Fruit fly (Drosophila melanogaster) whole organism, embryonic: Measurements from ENCODE around the gene Inx5.

Experiments
- Antp ChIP-seq: fragments of 200-800 bp; sonication (Bioruptor generic); optimal IDR thresholded peaks from 3 replicates; lab custom pipeline; 2016; ENCODE audit warnings: missing biosample characterization, missing genetic modification characterization
- Blimp-1 ChIP-seq: fragments of 200-800 bp; sonication (Bioruptor generic); optimal IDR thresholded peaks from 3 replicates; lab custom pipeline; 2018; ENCODE audit warnings: missing biosample characterization, missing genetic modification characterization, mild to moderate bottlenecking, moderate library complexity, missing genetic modification reagents
- CG1024 ChIP-seq: fragments of 200-800 bp; sonication (Bioruptor generic); IDR thresholded peaks from 2 replicates; pipeline ENCODE4 v1.3.6; 2022; ENCODE audit warnings: missing biosample characterization, missing genetic modification characterization
- CG10267 ChIP-seq: fragments of 200-800 bp; sonication (Bioruptor generic); optimal IDR thresholded peaks from 2 replicates; lab custom pipeline; 2018; ENCODE audit warnings: missing biosample characterization, mild to moderate bottlenecking, missing genetic modification characterization, moderate library complexity
- CG10565 ChIP-seq: fragments of 200-800 bp; sonication (Bioruptor generic); optimal IDR thresholded peaks from 3 replicates; lab custom pipeline; 2016; ENCODE audit warnings: missing biosample characterization, mild to moderate bottlenecking, missing genetic modification characterization
- CG11696 ChIP-seq: fragments of 200-800 bp; sonication (Bioruptor generic); IDR thresholded peaks from 2 replicates; pipeline ENCODE4 v1.3.6; 2022; ENCODE audit warnings: missing biosample characterization, missing genetic modification characterization
- CG13424 ChIP-seq: fragments of 200-800 bp; sonication (Bioruptor generic); optimal IDR thresholded peaks from 2 replicates; lab custom pipeline; 2019; ENCODE audit warnings: missing biosample characterization, mild to moderate bottlenecking, missing genetic modification characterization, moderate library complexity
- CG14441 ChIP-seq: fragments of 200-800 bp; sonication (Bioruptor generic); IDR thresholded peaks from 2 replicates; pipeline ENCODE4 v1.3.6; 2022; ENCODE audit warnings: missing biosample characterization, missing genetic modification characterization
- CG15011 ChIP-seq: fragments of 200-800 bp; sonication (Bioruptor generic); optimal IDR thresholded peaks from 3 replicates; lab custom pipeline; 2018; ENCODE audit warnings: missing biosample characterization, mild to moderate bottlenecking, missing genetic modification characterization
- CG15073 ChIP-seq: fragments of 200-800 bp; sonication (Bioruptor generic); optimal IDR thresholded peaks from 2 replicates; lab custom pipeline; 2016; ENCODE audit warnings: missing biosample characterization, missing genetic modification characterization
- CG15514 ChIP-seq: fragments of 200-800 bp; sonication (Bioruptor generic); optimal IDR thresholded peaks from 3 replicates; lab custom pipeline; 2017; ENCODE audit warnings: missing biosample characterization, missing genetic modification characterization, mild to moderate bottlenecking, moderate library complexity, missing genetic modification reagents
- CG15601 ChIP-seq: fragments of 200-800 bp; sonication (Bioruptor generic); optimal IDR thresholded peaks from 3 replicates; lab custom pipeline; 2019; ENCODE audit warnings: missing biosample characterization, mild to moderate bottlenecking, missing genetic modification characterization, moderate library complexity
- CG17912 ChIP-seq: fragments of 200-800 bp; sonication (Bioruptor generic); optimal IDR thresholded peaks from 2 replicates; lab custom pipeline; 2018; ENCODE audit warnings: missing biosample characterization, mild to moderate bottlenecking, missing genetic modification characterization
- CG2678 ChIP-seq: fragments of 200-800 bp; sonication (Bioruptor generic); optimal IDR thresholded peaks from 3 replicates; lab custom pipeline; 2019; ENCODE audit warnings: missing biosample characterization, mild to moderate bottlenecking, missing genetic modification characterization, moderate library complexity
- CG31365 ChIP-seq: fragments of 200-800 bp; sonication (Bioruptor generic); optimal IDR thresholded peaks from 2 replicates; lab custom pipeline; 2018; ENCODE audit warnings: missing biosample characterization, mild to moderate bottlenecking, missing genetic modification characterization
- CG31388 ChIP-seq: fragments of 200-800 bp; sonication (Bioruptor generic); optimal IDR thresholded peaks from 2 replicates; lab custom pipeline; 2016; ENCODE audit warnings: missing biosample characterization, missing genetic modification characterization
- CG3163 ChIP-seq: fragments of 200-800 bp; sonication (Bioruptor generic); optimal IDR thresholded peaks from 3 replicates; lab custom pipeline; 2016; ENCODE audit warnings: missing biosample characterization, missing genetic modification characterization
- CG4424 ChIP-seq: fragments of 200-800 bp; sonication (Bioruptor generic); optimal IDR thresholded peaks from 3 replicates; lab custom pipeline; 2016; ENCODE audit warnings: missing biosample characterization, missing genetic modification characterization
- CG6689 ChIP-seq: fragments of 200-800 bp; sonication (Bioruptor generic); IDR thresholded peaks from 2 replicates; pipeline ENCODE4 v1.3.6; 2022; ENCODE audit warnings: missing biosample characterization, missing genetic modification characterization
- CG8089 ChIP-seq: fragments of 200-800 bp; sonication (Bioruptor generic); optimal IDR thresholded peaks from 3 replicates; lab custom pipeline; 2016; ENCODE audit warnings: missing biosample characterization, missing genetic modification characterization
- Chrac-16 ChIP-seq: fragments of 200-800 bp; sonication (Bioruptor generic); optimal IDR thresholded peaks from 3 replicates; lab custom pipeline; 2016; ENCODE audit warnings: missing biosample characterization, missing genetic modification characterization
- ERR ChIP-seq: fragments of 200-800 bp; sonication (Bioruptor generic); optimal IDR thresholded peaks from 2 replicates; lab custom pipeline; 2016; ENCODE audit warnings: missing biosample characterization, missing genetic modification characterization
- Eip74EF ChIP-seq, 2 experiments: fragments of 200-800 bp in 1 of 2; fragments of >200 bp in 1 of 2; sonication (Bioruptor generic) in 1 of 2; optimal IDR thresholded peaks; 2 replicates each; lab custom pipeline; 2017 to 2019; ENCODE audit warnings: missing biosample characterization in 2 of 2, missing genetic modification characterization in 2 of 2, mild to moderate bottlenecking in 1 of 2, moderate library complexity in 1 of 2
- Fer2 ChIP-seq: fragments of 200-800 bp; sonication (Bioruptor generic); optimal IDR thresholded peaks from 2 replicates; lab custom pipeline; 2018; ENCODE audit warnings: missing biosample characterization, mild to moderate bottlenecking, missing genetic modification characterization, moderate library complexity
- HLH4C ChIP-seq: fragments of 200-800 bp; sonication (Bioruptor generic); IDR thresholded peaks from 3 replicates; pipeline ENCODE4 v1.3.6; 2022; ENCODE audit warnings: missing biosample characterization, missing genetic modification characterization; ENCODE audit not compliant: partially characterized antibody
- Mad ChIP-seq: fragments of 200-800 bp; sonication (Bioruptor generic); optimal IDR thresholded peaks from 2 replicates; lab custom pipeline; 2016; ENCODE audit warnings: missing biosample characterization, missing genetic modification characterization
- NC2α ChIP-seq: fragments of 200-800 bp; sonication (Bioruptor generic); optimal IDR thresholded peaks from 2 replicates; lab custom pipeline; 2016; ENCODE audit warnings: missing biosample characterization, missing genetic modification characterization
- PHDP ChIP-seq: fragments of 200-800 bp; sonication (Bioruptor generic); optimal IDR thresholded peaks from 3 replicates; lab custom pipeline; 2018; ENCODE audit warnings: missing biosample characterization, mild to moderate bottlenecking, missing genetic modification characterization, moderate library complexity
- Ssrp ChIP-seq: fragments of 200-800 bp; sonication (Bioruptor generic); optimal IDR thresholded peaks from 2 replicates; lab custom pipeline; 2018; ENCODE audit warnings: missing biosample characterization, mild to moderate bottlenecking, missing genetic modification characterization, moderate library complexity
- Tbp ChIP-seq: fragments of >200 bp; optimal IDR thresholded peaks from 2 replicates; lab custom pipeline; 2018; ENCODE audit warnings: missing biosample characterization, missing genetic modification characterization
- Trl ChIP-seq, 3 experiments: fragments of >200 bp in 2 of 3; fragments of 200-800 bp in 1 of 3; sonication (Bioruptor generic) in 1 of 3; optimal IDR thresholded peaks; 2 replicates in 1 of 3; 3 replicates in 2 of 3; lab custom pipeline; 2016 to 2017; ENCODE audit warnings: missing biosample characterization in 1 of 3, missing genetic modification characterization in 1 of 3
- Xrp1 ChIP-seq: fragments of 200-800 bp; sonication (Bioruptor generic); IDR thresholded peaks from 2 replicates; pipeline ENCODE4 v1.3.6; 2022; ENCODE audit warnings: missing biosample characterization, missing genetic modification characterization
- chn ChIP-seq: fragments of 200-800 bp; sonication (Bioruptor generic); optimal IDR thresholded peaks from 2 replicates; lab custom pipeline; 2016; ENCODE audit warnings: missing biosample characterization, missing genetic modification characterization
- da ChIP-seq: fragments of 200-800 bp; sonication (Bioruptor generic); optimal IDR thresholded peaks from 2 replicates; lab custom pipeline; 2016; ENCODE audit warnings: missing biosample characterization, missing genetic modification characterization
- dm ChIP-seq: fragments of 200-800 bp; sonication (Bioruptor generic); optimal IDR thresholded peaks from 3 replicates; lab custom pipeline; 2016; ENCODE audit warnings: missing biosample characterization, missing genetic modification characterization
- dmrt99B ChIP-seq: fragments of 200-800 bp; sonication (Bioruptor generic); optimal IDR thresholded peaks from 2 replicates; lab custom pipeline; 2018; ENCODE audit warnings: missing biosample characterization, mild to moderate bottlenecking, missing genetic modification characterization, moderate library complexity
- fd102C ChIP-seq: fragments of 200-800 bp; sonication (Bioruptor generic); optimal IDR thresholded peaks from 2 replicates; lab custom pipeline; 2018; ENCODE audit warnings: missing biosample characterization, mild to moderate bottlenecking, missing genetic modification characterization, moderate library complexity
- fd3F ChIP-seq: fragments of 200-800 bp; sonication (Bioruptor generic); optimal IDR thresholded peaks from 2 replicates; lab custom pipeline; 2018; ENCODE audit warnings: missing biosample characterization, mild to moderate bottlenecking, missing genetic modification characterization, moderate library complexity
- gsb ChIP-seq: fragments of 200-800 bp; sonication (Bioruptor generic); IDR thresholded peaks from 2 replicates; pipeline ENCODE4 v1.3.6; 2022; ENCODE audit warnings: missing biosample characterization, missing genetic modification characterization
- ind ChIP-seq: fragments of 200-800 bp; sonication (Bioruptor generic); optimal IDR thresholded peaks from 3 replicates; lab custom pipeline; 2016; ENCODE audit warnings: missing biosample characterization, missing genetic modification characterization
- lov ChIP-seq, 2 experiments: fragments of 200-800 bp in 1 of 2; fragments of >200 bp in 1 of 2; sonication (Bioruptor generic) in 1 of 2; IDR thresholded peaks in 1 of 2; optimal IDR thresholded peaks in 1 of 2; 2 replicates in 1 of 2; 3 replicates in 1 of 2; pipeline versions ENCODE4 v1.3.6 to Lab custom; 2017 to 2022; ENCODE audit warnings: missing biosample characterization in 1 of 2, missing genetic modification characterization in 1 of 2
- nmo ChIP-seq: fragments of 200-800 bp; sonication (Bioruptor generic); optimal IDR thresholded peaks from 2 replicates; lab custom pipeline; 2018; ENCODE audit warnings: missing biosample characterization, mild to moderate bottlenecking, missing genetic modification characterization, moderate library complexity
- pum ChIP-seq: fragments of 200-800 bp; sonication (Bioruptor generic); optimal IDR thresholded peaks from 2 replicates; lab custom pipeline; 2016; ENCODE audit warnings: missing biosample characterization, missing genetic modification characterization
- row ChIP-seq: fragments of 200-800 bp; sonication (Bioruptor generic); IDR thresholded peaks from 3 replicates; pipeline ENCODE4 v1.3.6; 2022; ENCODE audit warnings: missing biosample characterization, missing genetic modification characterization
- sens ChIP-seq: fragments of 200-800 bp; sonication (Bioruptor generic); peaks from one replicate; lab custom pipeline; 2016; ENCODE audit warnings: missing biosample characterization, missing genetic modification characterization
- sna ChIP-seq: fragments of 200-800 bp; sonication (Bioruptor generic); IDR thresholded peaks from 2 replicates; pipeline ENCODE4 v1.3.6; 2022; ENCODE audit warnings: missing biosample characterization, missing genetic modification characterization; ENCODE audit not compliant: partially characterized antibody
- sqz ChIP-seq: fragments of 200-800 bp; sonication (Bioruptor generic); optimal IDR thresholded peaks from 3 replicates; lab custom pipeline; 2018; ENCODE audit warnings: missing biosample characterization, mild to moderate bottlenecking, missing genetic modification characterization
- sug ChIP-seq: fragments of 200-800 bp; optimal IDR thresholded peaks from 2 replicates; lab custom pipeline; 2019; ENCODE audit warnings: missing biosample characterization, mild to moderate bottlenecking, missing genetic modification characterization, moderate library complexity
- tll ChIP-seq, 2 experiments: fragments of 200-800 bp in 1 of 2; fragments of >200 bp in 1 of 2; sonication (Bioruptor generic) in 1 of 2; optimal IDR thresholded peaks; 2 replicates each; lab custom pipeline; 2017 to 2019; ENCODE audit warnings: missing biosample characterization in 2 of 2, missing genetic modification characterization in 2 of 2, mild to moderate bottlenecking in 1 of 2, moderate library complexity in 1 of 2
- zfh1 ChIP-seq: fragments of 200-800 bp; sonication (Bioruptor generic); IDR thresholded peaks from 3 replicates; pipeline ENCODE4 v1.3.6; 2022; ENCODE audit warnings: missing biosample characterization, missing genetic modification characterization

Gene Inx5

DNA sequence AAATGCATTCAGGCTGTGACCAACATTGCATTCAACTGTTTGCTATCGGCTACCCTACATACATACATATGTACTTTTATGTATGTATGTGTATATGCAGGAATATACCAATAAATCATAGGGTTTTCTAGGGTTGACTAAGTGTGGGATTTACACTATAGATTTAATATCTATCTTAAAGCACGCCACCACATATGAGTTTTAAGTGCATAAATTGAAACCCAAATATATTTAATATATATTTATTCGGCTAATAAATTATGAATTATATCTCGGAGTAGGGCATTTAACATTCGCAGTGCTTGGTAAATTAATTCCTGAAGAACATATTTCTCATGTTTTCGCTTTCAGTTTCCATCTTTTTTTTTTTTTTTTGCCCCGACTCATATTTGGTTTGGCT is 10.7 kb downstream of the Inx5 start (continued):
- TF ChIP-seq sug (tag; lab: Kevin White, UChicago): no peak
- no peak for TF ChIP-seq CG15073 (GFP tag; lab: Kevin White, UChicago)
- no peak for TF ChIP-seq NC2α (GFP tag; lab: Kevin White, UChicago)
- TF ChIP-seq sna: no peak
- TF ChIP-seq CG3163: no peak
- no peak for TF ChIP-seq Mad (GFP tag; lab: Kevin White, UChicago)
- peak; percentile 50; the same call in 1 of the 2 replicates for TF ChIP-seq Xrp1 (GFP tag; lab: Robert Waterston, UW)
- no peak for TF ChIP-seq CG15011
- no peak for TF ChIP-seq dm (GFP tag; lab: Kevin White, UChicago)
- TF ChIP-seq fd102C (GFP tag; lab: Kevin White, UChicago): no peak
- TF ChIP-seq CG2678: peak; percentile 39
- TF ChIP-seq CG6689 (GFP tag; lab: Robert Waterston, UW): no peak
- TF ChIP-seq CG10267 (tag; lab: Kevin White, UChicago): peak; percentile 29
- TF ChIP-seq ERR (GFP tag; lab: Kevin White, UChicago): no peak
- TF ChIP-seq Blimp-1 (GFP tag; lab: Kevin White, UChicago): peak; percentile 42
- no peak for TF ChIP-seq CG31388 (GFP tag; lab: Kevin White, UChicago)
- TF ChIP-seq tll (GFP tag; optimal IDR thresholded peaks at IDR 0.05; lab: Kevin White, UChicago): no peak
- TF ChIP-seq zfh1 (GFP tag; lab: Robert Waterston, UW): no peak
- TF ChIP-seq Trl (optimal IDR thresholded peaks at IDR 0.05; lab: Kevin White, UChicago): no peak
- TF ChIP-seq Trl (GFP tag; optimal IDR thresholded peaks at IDR 0.05; lab: Kevin White, UChicago): no peak
- TF ChIP-seq row (GFP tag; lab: Robert Waterston, UW): peak; percentile 53
- TF ChIP-seq da: no peak
- no peak for TF ChIP-seq ind (GFP tag; lab: Kevin White, UChicago)
- TF ChIP-seq Ssrp (tag; lab: Kevin White, UChicago): peak; percentile 45
- no peak for TF ChIP-seq CG10565 (GFP tag; lab: Kevin White, UChicago)
- no peak for TF ChIP-seq sqz
- TF ChIP-seq sens (GFP tag; lab: Kevin White, UChicago): peak; percentile 69
- peak; percentile 39 for TF ChIP-seq nmo (GFP tag; lab: Kevin White, UChicago)
- peak; percentile 21 for TF ChIP-seq CG15601 (tag; lab: Kevin White, UChicago)
- TF ChIP-seq PHDP (tag; lab: Kevin White, UChicago): peak; percentile 22
- TF ChIP-seq CG17912: no peak
- no peak for TF ChIP-seq CG4424 (GFP tag; lab: Kevin White, UChicago)
- no peak for TF ChIP-seq CG14441 (GFP tag; lab: Robert Waterston, UW)
- TF ChIP-seq Eip74EF (GFP tag; optimal IDR thresholded peaks at IDR 0.05; lab: Kevin White, UChicago): no peak
- TF ChIP-seq dmrt99B: peak; percentile 49
- TF ChIP-seq Antp: no peak
- TF ChIP-seq fd3F (GFP tag; lab: Kevin White, UChicago): no peak
- TF ChIP-seq CG8089 (GFP tag; lab: Kevin White, UChicago): no peak
- peak; percentile 10 for TF ChIP-seq CG13424 (tag; lab: Kevin White, UChicago)
- no peak for TF ChIP-seq gsb
- TF ChIP-seq Fer2 (tag; lab: Kevin White, UChicago): no peak
- TF ChIP-seq chn (GFP tag; lab: Kevin White, UChicago): no peak
- no peak for TF ChIP-seq pum (GFP tag; lab: Kevin White, UChicago)
- TF ChIP-seq CG15514: no peak
- no peak for TF ChIP-seq lov (optimal IDR thresholded peaks at IDR 0.05; lab: Kevin White, UChicago)
- TF ChIP-seq lov (GFP tag; IDR thresholded peaks at IDR 0.05; lab: Robert Waterston, UW): no peak
- no peak for TF ChIP-seq Tbp (GFP tag; lab: Kevin White, UChicago)
- TF ChIP-seq HLH4C (GFP tag; lab: Robert Waterston, UW): no peak
- no peak for TF ChIP-seq Chrac-16
- no peak for TF ChIP-seq CG11696 (GFP tag; lab: Robert Waterston, UW)
- no peak for TF ChIP-seq CG1024
- no peak for TF ChIP-seq CG31365 (tag; lab: Kevin White, UChicago)
